Worm (Caenorhabditis elegans) whole organism, midembryonic: Measurements from ENCODE around the gene marc-2.

ENCODE experiments used
- cog-1 ChIP-seq: sonication (generic microtip); optimal IDR thresholded peaks from 2 replicates; lab custom pipeline; 2016; ENCODE audit warnings: missing genetic modification characterization, missing compliant biosample characterization
- ztf-23 ChIP-seq: fragments of 200-800 bp; sonication (Bioruptor generic); IDR thresholded peaks from 2 replicates; pipeline ENCODE4 v1.3.6; 2022; ENCODE audit warnings: missing genetic modification reagents, missing genetic modification characterization, missing compliant biosample characterization

ce11 chrII:10707439-10708096 is 46.8 kb upstream of the marc-2 start:
- TF ChIP-seq ztf-23 (GFP tag; lab: Robert Waterston, UW) (no peak), cog-1 (tag; lab: Kevin White, UChicago) (no peak)
